Worm (Caenorhabditis elegans): ENCODE data around the gene C47E8.3.

The C47E8.3 gene

DNA sequence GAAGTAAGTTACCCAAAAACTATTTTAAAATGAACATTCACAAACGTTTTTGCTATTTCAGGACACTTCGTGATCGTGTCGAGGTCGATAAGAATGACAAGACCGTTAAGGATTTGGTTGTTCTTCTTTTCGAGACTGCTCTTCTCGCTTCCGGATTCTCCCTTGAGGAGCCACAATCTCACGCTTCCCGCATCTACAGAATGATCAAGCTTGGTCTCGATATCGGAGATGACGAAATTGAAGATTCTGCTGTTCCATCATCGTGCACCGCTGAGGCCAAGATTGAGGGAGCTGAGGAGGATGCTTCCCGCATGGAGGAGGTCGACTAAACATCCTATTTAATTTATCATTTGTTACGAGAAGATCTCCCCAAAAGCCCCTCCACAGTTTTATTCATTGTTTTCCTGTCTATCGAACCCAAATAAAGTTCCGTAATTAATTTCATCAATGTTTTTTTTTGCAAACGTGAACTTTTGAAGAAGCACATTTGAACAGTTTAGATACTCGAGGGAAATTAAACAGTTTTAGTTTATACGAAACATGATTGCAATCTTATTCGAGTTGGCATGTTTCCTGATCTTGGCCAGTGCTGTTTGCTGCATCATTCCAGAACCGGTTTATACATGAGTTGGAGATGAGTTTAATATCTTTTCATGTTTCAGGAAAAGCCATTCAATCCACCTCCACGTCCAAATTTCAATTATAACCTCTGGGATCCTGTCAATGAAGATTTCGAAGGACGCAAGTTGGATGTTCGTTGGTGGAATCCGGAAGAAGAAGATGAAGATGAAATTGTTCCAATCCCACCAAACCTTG lies 8.2 kb downstream of the C47E8.3 start, which contains the start of gene C47E8.11:
Gene C47E8.11 (plus strand): TSS at position 520 of the 816 bp plus-strand sequence.
- TF ChIP-seq atf-7 (tag; optimal IDR thresholded peaks at IDR 0.05) (peak; percentile 34), attf-3 (GFP tag; conservative IDR thresholded peaks at IDR 0.05) (no peak), ceh-79 (tag; optimal IDR thresholded peaks at IDR 0.05) (peak; percentile 80), somi-1 (GFP tag; optimal IDR thresholded peaks at IDR 0.05) (peak; percentile 26), aptf-3 (GFP tag; IDR thresholded peaks at IDR 0.05) (no peak), lir-1 (GFP tag; conservative IDR thresholded peaks at IDR 0.05) (no peak), F57A8.1 (GFP tag; optimal IDR thresholded peaks at IDR 0.05) (no peak), tbx-9 (tag; optimal IDR thresholded peaks at IDR 0.05; ENCODE audit: borderline replicate concordance) (no peak), zim-3 (tag; optimal IDR thresholded peaks at IDR 0.05) (peak; percentile 50), rpc-1 (optimal IDR thresholded peaks at IDR 0.05) (no peak), rpc-1 (tag; optimal IDR thresholded peaks at IDR 0.05) (no peak), madf-3 (GFP tag; IDR thresholded peaks at IDR 0.05) (peak; percentile 72; the same call in 1 of the 2 replicates), athp-1 (tag; optimal IDR thresholded peaks at IDR 0.05) (peak; percentile 41), lag-1 (GFP tag; IDR thresholded peaks at IDR 0.05) (peak; percentile 6; the same call in 1 of the 2 replicates), lsy-27 (tag; optimal IDR thresholded peaks at IDR 0.05; ENCODE audit: borderline replicate concordance, insufficient read depth) (no peak), unc-130 (GFP tag; optimal IDR thresholded peaks at IDR 0.05) (peak; percentile 46), B0261.1 (tag; optimal IDR thresholded peaks at IDR 0.05) (peak; percentile 6), ceh-40 (GFP tag; IDR thresholded peaks at IDR 0.05) (no peak), lin-35 (GFP tag; optimal IDR thresholded peaks at IDR 0.05) (peak in 1 of 3 experiments; percentile 62), attf-6 (GFP tag; IDR thresholded peaks at IDR 0.05) (no peak; the same call in 1 of the 2 replicates), lsl-1 (GFP tag; optimal IDR thresholded peaks at IDR 0.05) (peak; percentile 52), zfh-2 (GFP tag; conservative IDR thresholded peaks at IDR 0.05) (peak; percentile 51), snpc-1.3 (tag; optimal IDR thresholded peaks at IDR 0.05; ENCODE audit: insufficient read depth) (peak; percentile 82), akir-1 (GFP tag; optimal IDR thresholded peaks at IDR 0.05) (no peak), nfya-2 (GFP tag; IDR thresholded peaks at IDR 0.05) (peak; percentile 84; the same call in 1 of the 2 replicates), unc-62 (GFP tag; optimal IDR thresholded peaks at IDR 0.05) (no peak), ztf-3 (GFP tag; optimal IDR thresholded peaks at IDR 0.05) (no peak), rcor-1 (GFP tag; IDR thresholded peaks at IDR 0.05) (peak; percentile 30), cebp-1 (GFP tag; IDR thresholded peaks at IDR 0.05) (no peak), cebp-1 (tag; optimal IDR thresholded peaks at IDR 0.05) (peak; percentile 69), ama-1 (optimal IDR thresholded peaks at IDR 0.05) (peak; percentile 92), ama-1 (GFP tag; optimal IDR thresholded peaks at IDR 0.05) (peak; percentile 57 to 77), egl-44 (GFP tag; IDR thresholded peaks at IDR 0.05) (no peak), rec-8 (tag; optimal IDR thresholded peaks at IDR 0.05) (no peak), nhr-80 (tag; optimal IDR thresholded peaks at IDR 0.05) (peak; percentile 32), ccch-3 (GFP tag; optimal IDR thresholded peaks at IDR 0.05) (no peak), ZK185.1 (tag; optimal IDR thresholded peaks at IDR 0.05; ENCODE audit: poor library complexity, severe bottlenecking) (peak; percentile 64), snpc-4 (GFP tag; optimal IDR thresholded peaks at IDR 0.05) (peak; percentile 3), snpc-4 (tag; optimal IDR thresholded peaks at IDR 0.05) (peak in 2 of 4 experiments; percentile 39 to 74), gei-17 (GFP tag; optimal IDR thresholded peaks at IDR 0.05) (peak; percentile 42), him-1 (tag; optimal IDR thresholded peaks at IDR 0.05) (no peak), madf-8 (GFP tag; conservative IDR thresholded peaks at IDR 0.05) (no peak; the same call in 1 of the 2 replicates), sea-2 (GFP tag; IDR thresholded peaks at IDR 0.05) (no peak), hrde-1 (tag; optimal IDR thresholded peaks at IDR 0.05; ENCODE audit: borderline replicate concordance) (peak; percentile 21), F55B11.4 (tag; optimal IDR thresholded peaks at IDR 0.05; ENCODE audit: borderline replicate concordance, insufficient read depth) (no peak), lin-54 (GFP tag; optimal IDR thresholded peaks at IDR 0.05) (peak; percentile 64), ceh-91 (GFP tag; IDR thresholded peaks at IDR 0.05) (no peak)

Measured in whole organism, young adult.